Fruit fly (Drosophila melanogaster): ENCODE measurements around the gene Hsp23.

Hsp23 gene

dm6 chr3L:9417288-9417687, 35.6 kb downstream of the Hsp23 start, which contains the start of gene CG3982:
CG3982 (minus strand) TSS chr3L:9417388.
- TF ChIP-seq HmgZ (tag; optimal IDR thresholded peaks at IDR 0.05), result no peak
- no peak for TF ChIP-seq CG6689 (GFP tag; IDR thresholded peaks at IDR 0.05)
- no peak for TF ChIP-seq cas (GFP tag; IDR thresholded peaks at IDR 0.05)
- TF ChIP-seq gce (GFP tag; IDR thresholded peaks at IDR 0.05), result no peak
- TF ChIP-seq CG11504 (tag; optimal IDR thresholded peaks at IDR 0.05), result no peak
- TF ChIP-seq CG30403 (GFP tag; optimal IDR thresholded peaks at IDR 0.05), result no peak

dm6 chr3L:9419328-9419727, 37.6 kb downstream of the Hsp23 start:
- TF ChIP-seq Mrtf (GFP tag; IDR thresholded peaks at IDR 0.05), result no peak
- TF ChIP-seq Dll (GFP tag; IDR thresholded peaks at IDR 0.05; ENCODE audit: partially characterized antibody), result no peak
- no peak for TF ChIP-seq pan (optimal IDR thresholded peaks at IDR 0.05)
- peak in 1 of 2 experiments; percentile 64 for TF ChIP-seq pan (GFP tag; optimal IDR thresholded peaks at IDR 0.05 in 1 of 2, IDR thresholded peaks at IDR 0.05 in 1 of 2)
- no peak for TF ChIP-seq CG6765 (GFP tag; optimal IDR thresholded peaks at IDR 0.05)
- TF ChIP-seq CG31224 (GFP tag; IDR thresholded peaks at IDR 0.05), result no peak
- no peak for TF ChIP-seq CG32767 (GFP tag; IDR thresholded peaks at IDR 0.05)
- no peak for TF ChIP-seq CG4360 (GFP tag; IDR thresholded peaks at IDR 0.05)
- no peak for TF ChIP-seq pita (GFP tag; optimal IDR thresholded peaks at IDR 0.05)
- TF ChIP-seq CG14441 (GFP tag; IDR thresholded peaks at IDR 0.05), result peak; percentile 40
- no peak for TF ChIP-seq exex (tag; optimal IDR thresholded peaks at IDR 0.05)
- TF ChIP-seq Xrp1 (GFP tag; IDR thresholded peaks at IDR 0.05), result peak; percentile 14; the same call in 1 of the 2 replicates
- no peak for TF ChIP-seq kah (GFP tag; optimal IDR thresholded peaks at IDR 0.05)
- TF ChIP-seq luna (GFP tag; optimal IDR thresholded peaks at IDR 0.05), result no peak
- peak in 1 of 2 experiments; percentile 71 for TF ChIP-seq Pdp1 (GFP tag; optimal IDR thresholded peaks at IDR 0.05)
- TF ChIP-seq CG14667 (GFP tag; IDR thresholded peaks at IDR 0.05), result no peak
- TF ChIP-seq pho (GFP tag; optimal IDR thresholded peaks at IDR 0.05), result no peak
- no peak for TF ChIP-seq dmrt99B (tag; optimal IDR thresholded peaks at IDR 0.05)
- TF ChIP-seq cato (GFP tag; optimal IDR thresholded peaks at IDR 0.05; ENCODE audit: borderline replicate concordance), result no peak
- 0 out of 3 replicates have a peak, but pooled peaks have one; percentile 23 for TF ChIP-seq row (GFP tag; IDR thresholded peaks at IDR 0.05)
- TF ChIP-seq Fer3 (tag; optimal IDR thresholded peaks at IDR 0.05), result no peak
- TF ChIP-seq Med (GFP tag), result peak; percentile 47
- no peak for TF ChIP-seq Bdp1 (GFP tag; optimal IDR thresholded peaks at IDR 0.05)
- TF ChIP-seq tin (GFP tag; optimal IDR thresholded peaks at IDR 0.05), result no peak
- TF ChIP-seq chm (GFP tag; IDR thresholded peaks at IDR 0.05), result 0 out of 2 replicates have a peak, but pooled peaks have one; percentile 16
- TF ChIP-seq zfh1 (GFP tag; IDR thresholded peaks at IDR 0.05), result 0 out of 3 replicates have a peak, but pooled peaks have one; percentile 24
- TF ChIP-seq CG11560 (tag; IDR thresholded peaks at IDR 0.05), result no peak
- no peak for TF ChIP-seq CG4854 (GFP tag; optimal IDR thresholded peaks at IDR 0.05)
- TF ChIP-seq p53 (GFP tag; optimal IDR thresholded peaks at IDR 0.05), result no peak
- no peak for TF ChIP-seq B-H2 (GFP tag; optimal IDR thresholded peaks at IDR 0.05)
- TF ChIP-seq CG10654 (GFP tag; optimal IDR thresholded peaks at IDR 0.05), result no peak
- TF ChIP-seq bab2 (GFP tag; optimal IDR thresholded peaks at IDR 0.05), result no peak
- TF ChIP-seq CG32532 (GFP tag; IDR thresholded peaks at IDR 0.05), result 0 out of 2 replicates have a peak, but pooled peaks have one; percentile 9
- no peak for TF ChIP-seq CG1832 (GFP tag; optimal IDR thresholded peaks at IDR 0.05)
- TF ChIP-seq CG6689 (GFP tag; IDR thresholded peaks at IDR 0.05), result no peak
- TF ChIP-seq sim (GFP tag; IDR thresholded peaks at IDR 0.05), result no peak
- TF ChIP-seq CG12104 (GFP tag; optimal IDR thresholded peaks at IDR 0.05), result no peak
- TF ChIP-seq tx (GFP tag; optimal IDR thresholded peaks at IDR 0.05), result no peak
- TF ChIP-seq CG13123 (GFP tag; optimal IDR thresholded peaks at IDR 0.05), result no peak
- no peak for TF ChIP-seq prd (optimal IDR thresholded peaks at IDR 0.05)
- peak; percentile 33; the same call in 1 of the 3 replicates for TF ChIP-seq prd (GFP tag; IDR thresholded peaks at IDR 0.05)
- no peak for TF ChIP-seq CG17829 (tag; optimal IDR thresholded peaks at IDR 0.05)
- no peak for TF ChIP-seq Dek (tag; optimal IDR thresholded peaks at IDR 0.05)
- TF ChIP-seq Awh (GFP tag; IDR thresholded peaks at IDR 0.05), result peak; percentile 56; the same call in 1 of the 2 replicates
- no peak for TF ChIP-seq CG1024 (GFP tag; IDR thresholded peaks at IDR 0.05)
- TF ChIP-seq bowl (GFP tag; IDR thresholded peaks at IDR 0.05), result no peak

Measured in whole organism, embryonic.